Worm (Caenorhabditis elegans): ENCODE results near the gene bus-5.

DNA sequence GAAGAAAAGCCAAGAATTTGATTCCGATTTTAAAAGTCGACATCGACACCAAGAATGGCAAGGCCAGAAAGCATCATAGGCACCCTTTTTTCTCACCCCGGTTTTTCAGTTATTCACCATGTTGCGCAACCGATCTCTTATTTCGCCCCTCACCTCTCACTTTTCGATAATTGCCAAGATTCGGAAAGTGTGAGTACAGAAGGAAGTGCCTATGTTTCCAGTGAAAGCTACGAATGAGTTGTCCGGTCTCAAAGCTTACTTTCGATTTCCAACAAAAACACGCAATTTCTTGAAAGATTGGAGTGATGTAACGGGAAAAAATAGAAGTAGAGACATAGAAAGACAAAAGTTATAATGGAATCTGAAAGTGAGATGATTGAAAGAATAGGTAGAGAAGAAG lies 40.9 kb upstream of the bus-5 start:
- no peak for TF ChIP-seq unc-39 (tag; optimal IDR thresholded peaks at IDR 0.05)
- TF ChIP-seq unc-130 (GFP tag; optimal IDR thresholded peaks at IDR 0.05) = no peak
- TF ChIP-seq mxl-2 (GFP tag; conservative IDR thresholded peaks at IDR 0.05) = no peak
- TF ChIP-seq egl-43 (GFP tag; IDR thresholded peaks at IDR 0.05) = no peak
- no peak for TF ChIP-seq ceh-82 (tag; optimal IDR thresholded peaks at IDR 0.05)
- no peak for TF ChIP-seq nhr-6 (tag; optimal IDR thresholded peaks at IDR 0.05)
- no peak for TF ChIP-seq sdz-12 (GFP tag; optimal IDR thresholded peaks at IDR 0.05)
- TF ChIP-seq ama-1 (optimal IDR thresholded peaks at IDR 0.05) = no peak
- TF ChIP-seq nhr-111 (GFP tag; optimal IDR thresholded peaks at IDR 0.05) = no peak

Data from whole organism, L4 larva.